Fruit fly (Drosophila melanogaster) whole organism, wandering third instar larva: ENCODE results near the gene CG32249.

Source experiments
- Abd-B ChIP-seq: fragments of >200 bp; optimal IDR thresholded peaks from 2 replicates; lab custom pipeline; 2017; ENCODE audit warnings: missing biosample characterization, missing genetic modification characterization
- CG9705 ChIP-seq: fragments of 200-800 bp; sonication (Bioruptor generic); optimal IDR thresholded peaks from 2 replicates; lab custom pipeline; 2018; ENCODE audit warnings: missing biosample characterization, mild to moderate bottlenecking, missing genetic modification characterization
- Dfd ChIP-seq: fragments of >200 bp; optimal IDR thresholded peaks from 2 replicates; lab custom pipeline; 2017; ENCODE audit warnings: missing biosample characterization, missing genetic modification characterization
- Dif ChIP-seq: fragments of 200-275, 200-300 bp; sonication (Bioruptor generic); optimal IDR thresholded peaks from 2 replicates; lab custom pipeline; 2018; ENCODE audit warnings: missing biosample characterization, missing genetic modification characterization; ENCODE audit not compliant: partially characterized antibody
- HLH106 ChIP-seq: fragments of 200-800 bp; optimal IDR thresholded peaks from 3 replicates; lab custom pipeline; 2019; ENCODE audit warnings: missing biosample characterization, mild to moderate bottlenecking, missing genetic modification characterization, moderate library complexity
- Hnf4 ChIP-seq: fragments of 200-800 bp; sonication (Bioruptor generic); optimal IDR thresholded peaks from 2 replicates; lab custom pipeline; 2016; ENCODE audit warnings: missing biosample characterization, mild to moderate bottlenecking, missing genetic modification characterization
- Hr78 ChIP-seq: fragments of >200 bp; optimal IDR thresholded peaks from 2 replicates; lab custom pipeline; 2017; ENCODE audit warnings: missing biosample characterization, missing genetic modification characterization
- Hr83 ChIP-seq: fragments of 200-300 bp; sonication (Bioruptor generic); optimal IDR thresholded peaks from 2 replicates; lab custom pipeline; 2016; ENCODE audit warnings: missing biosample characterization, mild to moderate bottlenecking, missing genetic modification characterization, moderate library complexity; ENCODE audit not compliant: poor library complexity, severe bottlenecking
- Jra ChIP-seq: sonication (Bioruptor generic); optimal IDR thresholded peaks from 2 replicates; lab custom pipeline; 2016; ENCODE audit warnings: missing biosample characterization, missing genetic modification characterization
- Mio ChIP-seq: sonication (Bioruptor generic); optimal IDR thresholded peaks from 2 replicates; lab custom pipeline; 2016; ENCODE audit warnings: missing biosample characterization, missing genetic modification characterization
- Myc ChIP-seq: fragments of >200 bp; optimal IDR thresholded peaks from 2 replicates; lab custom pipeline; 2017
- N ChIP-seq: fragments of >200 bp; optimal IDR thresholded peaks from 2 replicates; lab custom pipeline; 2018; ENCODE audit warnings: missing biosample characterization, missing external identifiers, missing genetic modification characterization
- Rel ChIP-seq, 2 experiments: fragments of 200-800 bp; sonication (Bioruptor generic) in 1 of 2; optimal IDR thresholded peaks; 2 replicates in 1 of 2; 3 replicates in 1 of 2; lab custom pipeline; 2016 to 2019; ENCODE audit warnings: mild to moderate bottlenecking in 2 of 2, missing biosample characterization in 2 of 2, missing genetic modification characterization in 2 of 2, moderate library complexity in 1 of 2
- Sp1 ChIP-seq: fragments of 200-800 bp; sonication (Bioruptor generic); optimal IDR thresholded peaks from 3 replicates; lab custom pipeline; 2019; ENCODE audit warnings: missing biosample characterization, mild to moderate bottlenecking, missing genetic modification characterization, moderate library complexity
- Vsx2 ChIP-seq: fragments of 200-300, 225-300 bp; sonication (Bioruptor generic); optimal IDR thresholded peaks from 2 replicates; lab custom pipeline; 2018; ENCODE audit warnings: missing biosample characterization, missing genetic modification characterization; ENCODE audit not compliant: partially characterized antibody
- br ChIP-seq: fragments of 200-800 bp; sonication (Bioruptor generic); optimal IDR thresholded peaks from 2 replicates; lab custom pipeline; 2016; ENCODE audit warnings: missing biosample characterization, missing genetic modification characterization
- dmrt93B ChIP-seq: fragments of 200-800 bp; sonication (Bioruptor generic); optimal IDR thresholded peaks from 2 replicates; lab custom pipeline; 2018; ENCODE audit warnings: missing biosample characterization, mild to moderate bottlenecking, missing genetic modification characterization
- dsf ChIP-seq: sonication (Bioruptor generic); optimal IDR thresholded peaks from 2 replicates; lab custom pipeline; 2016; ENCODE audit warnings: missing biosample characterization, missing genetic modification characterization, borderline replicate concordance
- fru ChIP-seq: fragments of 200-800 bp; sonication (Bioruptor generic); optimal IDR thresholded peaks from 3 replicates; lab custom pipeline; 2016; ENCODE audit warnings: missing biosample characterization, mild to moderate bottlenecking, missing genetic modification characterization
- h ChIP-seq: fragments of 200-800 bp; sonication (Bioruptor generic); optimal IDR thresholded peaks from 3 replicates; lab custom pipeline; 2016; ENCODE audit warnings: missing biosample characterization, mild to moderate bottlenecking, missing genetic modification characterization
- jim ChIP-seq: fragments of 175-275, 200-325 bp; sonication (Bioruptor generic); optimal IDR thresholded peaks from 2 replicates; lab custom pipeline; 2016; ENCODE audit warnings: missing biosample characterization, mild to moderate bottlenecking, missing genetic modification characterization
- pan ChIP-seq: fragments of >200 bp; optimal IDR thresholded peaks from 2 replicates; lab custom pipeline; 2017
- psq ChIP-seq: fragments of 200-800 bp; sonication (Bioruptor generic); optimal IDR thresholded peaks from 3 replicates; lab custom pipeline; 2017; ENCODE audit warnings: missing biosample characterization, mild to moderate bottlenecking, missing genetic modification characterization, moderate library complexity
- rgr ChIP-seq: fragments of 200-800 bp; sonication (Bioruptor generic); optimal IDR thresholded peaks from 3 replicates; lab custom pipeline; 2016; ENCODE audit warnings: missing biosample characterization, mild to moderate bottlenecking, missing genetic modification characterization
- sage ChIP-seq: fragments of 200-800 bp; sonication (Bioruptor generic); optimal IDR thresholded peaks from 2 replicates; lab custom pipeline; 2016; ENCODE audit warnings: missing biosample characterization, mild to moderate bottlenecking, missing genetic modification characterization
- sv ChIP-seq: fragments of 200-800 bp; sonication (Bioruptor generic); optimal IDR thresholded peaks from 3 replicates; lab custom pipeline; 2016; ENCODE audit warnings: missing biosample characterization, missing genetic modification characterization
- tai ChIP-seq: sonication (Bioruptor generic); optimal IDR thresholded peaks from 2 replicates; lab custom pipeline; 2016; ENCODE audit warnings: missing biosample characterization, missing genetic modification characterization
- usp ChIP-seq: fragments of >200 bp; optimal IDR thresholded peaks from 2 replicates; lab custom pipeline; 2017; ENCODE audit warnings: missing biosample characterization, missing genetic modification characterization

Gene CG32249

DNA sequence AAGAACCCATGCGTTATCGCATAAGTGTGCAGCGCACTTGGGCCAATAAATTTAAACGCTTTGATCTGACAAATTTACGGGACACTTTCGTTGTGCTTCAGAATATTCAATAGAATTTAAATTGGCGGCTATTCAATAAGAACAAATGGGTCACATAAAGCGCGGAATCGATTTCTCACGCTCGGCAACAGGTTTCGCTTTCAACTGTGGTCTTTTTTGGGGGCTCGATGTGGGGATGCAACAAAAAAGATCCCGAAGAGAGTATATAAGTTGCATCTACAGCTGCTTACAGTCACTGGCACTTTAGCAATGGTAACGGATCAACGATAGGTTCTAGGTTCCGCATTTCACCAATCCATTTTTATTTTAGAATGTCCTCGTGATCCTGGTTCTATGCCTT is 3.0 kb downstream of the CG32249 start, which contains the start of gene CG11349:
Gene CG11349 (plus strand): TSS at position 301 of the 400 bp plus-strand sequence.
- TF ChIP-seq fru (GFP tag; lab: Kevin White, UChicago) (no peak), sage (GFP tag; lab: Kevin White, UChicago) (no peak), Abd-B (GFP tag; lab: Kevin White, UChicago) (no peak), Dfd (GFP tag; lab: Kevin White, UChicago) (no peak)

DNA sequence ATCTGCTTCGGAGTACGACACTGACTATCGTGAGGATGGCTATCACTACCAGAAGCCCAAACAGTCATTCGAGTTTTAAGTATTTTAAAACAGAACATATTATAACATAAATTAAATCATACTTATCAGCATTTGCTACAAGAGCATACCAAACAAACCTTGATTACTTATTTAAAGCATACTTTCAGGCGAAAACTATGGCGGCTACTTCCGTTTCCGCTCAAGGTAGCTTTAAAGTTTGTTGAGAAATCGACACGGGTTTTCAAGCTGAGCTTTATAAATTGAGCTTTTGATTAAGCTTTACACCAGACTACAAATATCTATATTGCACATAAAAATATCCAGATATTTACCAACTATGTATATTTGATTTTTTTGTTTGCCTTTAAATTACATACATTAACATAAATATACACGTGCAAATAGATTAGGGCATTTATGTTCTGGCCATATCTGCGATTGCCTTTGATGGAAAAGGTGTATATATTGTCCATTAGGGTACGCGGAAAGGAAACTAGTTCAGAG is 5.2 kb downstream of the CG32249 start:
- TF ChIP-seq dsf (GFP tag; lab: Kevin White, UChicago): no peak
- TF ChIP-seq rgr (GFP tag; lab: Kevin White, UChicago): peak; percentile 40
- TF ChIP-seq pan: no peak
- peak; percentile 78 for TF ChIP-seq sv
- TF ChIP-seq dmrt93B: peak; percentile 2
- peak; percentile 23 for TF ChIP-seq h

DNA sequence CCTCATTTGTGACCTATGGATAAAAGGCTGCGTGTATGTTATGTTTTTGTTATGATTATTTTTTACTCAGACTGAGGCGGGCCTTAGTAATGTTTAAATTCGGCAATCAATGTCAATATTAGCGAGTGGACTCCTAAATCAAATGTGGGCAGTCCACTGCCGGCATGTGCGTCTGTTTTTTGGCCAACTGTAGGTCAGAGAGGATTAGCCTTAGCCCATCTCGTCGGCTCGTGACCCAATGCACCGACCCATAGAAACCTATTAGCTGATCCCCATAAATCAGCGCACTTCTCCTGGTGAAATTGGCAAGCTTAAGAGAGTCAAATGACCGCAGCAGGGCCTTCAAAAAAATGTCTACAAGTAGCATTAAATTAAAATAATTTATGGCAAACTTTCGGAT is 5.9 kb downstream of the CG32249 start:
- TF ChIP-seq CG9705 (GFP tag; lab: Kevin White, UChicago): no peak

DNA sequence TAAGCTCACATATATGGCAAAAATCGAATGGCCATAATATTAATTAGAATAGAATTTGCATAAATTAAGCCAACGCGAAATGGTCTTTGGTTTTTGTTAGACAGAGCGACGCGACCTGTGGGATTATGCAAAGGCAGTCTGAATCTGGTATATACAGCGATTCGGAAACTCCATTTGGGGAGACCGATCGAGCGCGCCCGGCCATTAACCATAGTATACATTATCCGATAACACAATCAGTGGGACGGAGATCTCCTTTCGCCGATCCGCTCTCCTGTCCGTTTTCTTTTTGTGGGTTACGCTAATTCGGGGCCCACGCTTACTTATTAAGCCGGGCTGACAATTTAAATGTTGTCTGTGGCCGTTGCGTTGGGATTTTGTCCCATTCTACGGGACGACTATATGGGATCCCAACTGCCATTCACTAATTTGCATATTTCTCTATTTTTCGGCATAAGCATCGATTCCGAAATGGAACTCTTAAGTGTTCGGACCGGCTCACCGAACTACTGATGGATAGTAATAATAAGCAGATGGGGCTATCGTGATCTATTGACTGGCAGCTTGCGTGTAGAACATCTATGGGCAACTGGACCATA is 8.0 kb downstream of the CG32249 start:
- TF ChIP-seq sage (GFP tag; lab: Kevin White, UChicago) (no peak), Vsx2 (no peak), psq (GFP tag; lab: Kevin White, UChicago) (no peak), Sp1 (GFP tag; lab: Kevin White, UChicago) (no peak), Mio (GFP tag; lab: Kevin White, UChicago) (no peak), jim (GFP tag; lab: Kevin White, UChicago) (no peak), pan (no peak), Dif (GFP tag; lab: Kevin White, UChicago) (no peak)

DNA sequence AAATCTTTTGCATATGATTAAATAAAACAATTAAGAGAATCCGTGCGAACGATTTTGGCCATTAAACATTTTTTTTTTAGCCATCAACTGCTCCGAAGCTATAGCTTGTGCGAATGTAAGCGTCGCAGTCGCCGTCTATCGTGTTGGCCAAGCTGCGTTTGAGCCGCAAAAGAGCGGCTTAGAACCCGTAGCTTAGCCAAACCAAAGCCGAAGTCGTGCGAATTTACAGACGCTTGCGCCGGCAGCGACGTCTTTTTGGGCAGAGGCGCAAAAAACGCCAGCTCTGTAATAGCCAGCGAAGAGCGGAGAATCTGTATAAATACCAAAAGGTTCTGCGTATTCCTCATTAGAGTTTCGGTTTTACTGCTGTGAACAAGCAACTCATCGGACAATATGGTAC is 10.1 kb downstream of the CG32249 start, which contains the start of gene CG7465:
Gene CG7465 (plus strand): TSS at position 346 of the 400 bp plus-strand sequence.
- no peak for TF ChIP-seq usp (GFP tag; lab: Kevin White, UChicago)
- no peak for TF ChIP-seq dsf (GFP tag; lab: Kevin White, UChicago)
- TF ChIP-seq Hr83 (GFP tag; lab: Kevin White, UChicago): no peak
- no peak for TF ChIP-seq Dif (GFP tag; lab: Kevin White, UChicago)
- TF ChIP-seq CG9705 (GFP tag; lab: Kevin White, UChicago): no peak
- no peak for TF ChIP-seq Hnf4
- no peak for TF ChIP-seq Hr78 (GFP tag; lab: Kevin White, UChicago)
- TF ChIP-seq br: no peak
- TF ChIP-seq HLH106: no peak

DNA sequence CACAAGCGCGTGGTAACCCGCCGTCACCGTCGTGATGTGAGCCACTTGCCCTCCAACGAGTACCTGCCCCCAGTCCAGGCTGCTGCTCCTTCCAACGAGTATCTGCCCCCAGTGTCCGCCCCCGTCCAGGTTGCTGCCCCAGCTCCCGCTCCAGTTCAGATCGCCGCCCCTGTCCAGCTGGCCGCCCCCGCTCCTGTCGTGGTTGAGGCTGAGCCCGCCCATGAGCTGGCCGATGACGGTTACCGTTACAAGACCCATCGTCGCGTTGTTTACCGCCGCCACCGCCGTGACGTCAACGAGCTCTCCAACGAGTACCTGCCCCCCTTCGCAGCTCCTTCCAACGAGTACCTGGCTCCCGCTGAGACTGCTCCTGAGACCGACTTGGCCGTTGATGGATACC is 11.0 kb downstream of the CG32249 start:
- TF ChIP-seq jim (GFP tag; lab: Kevin White, UChicago) (no peak), rgr (GFP tag; lab: Kevin White, UChicago) (no peak), Myc (lab: Kevin White, UChicago) (no peak), N (no peak), HLH106 (no peak), Jra (GFP tag; lab: Kevin White, UChicago) (no peak), Mio (GFP tag; lab: Kevin White, UChicago) (no peak), h (no peak), dsf (GFP tag; lab: Kevin White, UChicago) (no peak), Vsx2 (no peak)
- TF ChIP-seq, all 38 proteins: peak for 0

DNA sequence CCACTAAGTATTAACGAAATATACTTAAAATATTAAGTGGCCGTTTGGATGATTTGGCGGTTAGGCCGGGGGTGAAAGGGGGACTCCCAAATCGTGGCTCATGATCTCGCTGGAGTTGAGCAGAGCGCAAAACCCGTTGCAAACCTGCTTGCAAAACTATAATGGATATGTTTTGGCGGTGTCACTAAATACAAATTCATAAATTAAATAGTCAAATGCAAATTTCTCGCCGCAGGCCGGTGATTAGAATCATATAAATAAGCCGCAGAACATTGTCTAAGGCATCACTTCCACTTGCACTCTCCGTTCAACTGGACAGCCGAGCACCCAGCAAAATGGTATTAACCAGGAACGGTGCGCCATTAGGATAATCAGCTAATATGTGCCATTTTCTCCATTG is 12.7 kb downstream of the CG32249 start, which contains the start of gene CG11350:
Gene CG11350 (plus strand): TSS at position 301 of the 400 bp plus-strand sequence.
- TF ChIP-seq tai: no peak
- TF ChIP-seq Rel (GFP tag; optimal IDR thresholded peaks at IDR 0.05; lab: Kevin White, UChicago): no peak
- no peak for TF ChIP-seq Rel (tag; optimal IDR thresholded peaks at IDR 0.05; lab: Kevin White, UChicago)
- TF ChIP-seq usp (GFP tag; lab: Kevin White, UChicago): no peak
